Worm (Caenorhabditis elegans): Measurements from ENCODE around the gene immt-2.

- TF ChIP-seq elt-3 (tag; optimal IDR thresholded peaks at IDR 0.05) (no peak), unc-62 (GFP tag; optimal IDR thresholded peaks at IDR 0.05) (no peak), lin-39 (tag; optimal IDR thresholded peaks at IDR 0.05) (no peak), nhr-237 (tag; optimal IDR thresholded peaks at IDR 0.05) (no peak), snpc-4 (tag; optimal IDR thresholded peaks at IDR 0.05) (no peak), F13H6.1 (tag; optimal IDR thresholded peaks at IDR 0.05) (no peak), nhr-12 (tag; optimal IDR thresholded peaks at IDR 0.05) (no peak), nhr-11 (tag; optimal IDR thresholded peaks at IDR 0.05) (no peak), gmeb-1 (tag; optimal IDR thresholded peaks at IDR 0.05) (no peak), nhr-21 (tag; optimal IDR thresholded peaks at IDR 0.05) (no peak), ceh-82 (tag; optimal IDR thresholded peaks at IDR 0.05) (no peak)
Observed at ce11 chrV:16808168-16808567, 19.1 kb downstream of the immt-2 start.

Measured in whole organism, L2 larva.